Worm (Caenorhabditis elegans): ENCODE measurements around the gene nex-3.

The nex-3 gene

ce11 chrIII:4412108-4413009 lies 29.5 kb upstream of the nex-3 start (continued):
- TF ChIP-seq hlh-17 (GFP tag; optimal IDR thresholded peaks at IDR 0.05; ENCODE audit: borderline replicate concordance) (no peak), F16B12.6 (tag; optimal IDR thresholded peaks at IDR 0.05) (peak; percentile 19), snpc-4 (tag; optimal IDR thresholded peaks at IDR 0.05) (peak; percentile 31), ets-5 (GFP tag; IDR thresholded peaks at IDR 0.05) (no peak), lir-3 (tag; optimal IDR thresholded peaks at IDR 0.05; ENCODE audit: poor library complexity) (peak; percentile 5), nhr-90 (tag; optimal IDR thresholded peaks at IDR 0.05; ENCODE audit: poor library complexity) (peak; percentile 39), unc-62 (GFP tag; optimal IDR thresholded peaks at IDR 0.05) (no peak), mep-1 (tag; optimal IDR thresholded peaks at IDR 0.05) (no peak), lsy-2 (tag; optimal IDR thresholded peaks at IDR 0.05) (peak; percentile 27 to 52), fkh-8 (tag; optimal IDR thresholded peaks at IDR 0.05) (no peak), nhr-28 (tag; optimal IDR thresholded peaks at IDR 0.05) (no peak), efl-1 (optimal IDR thresholded peaks at IDR 0.05) (peak; percentile 26 to 33), efl-1 (GFP tag; optimal IDR thresholded peaks at IDR 0.05 in 1 of 2) (peak in 1 of 2 experiments; percentile 28), ceh-90 (tag; optimal IDR thresholded peaks at IDR 0.05) (no peak), dpl-1 (GFP tag; optimal IDR thresholded peaks at IDR 0.05) (peak; percentile 2 to 41 (median 4)), skn-1 (tag; optimal IDR thresholded peaks at IDR 0.05) (peak; percentile 10), C04F5.9 (tag; optimal IDR thresholded peaks at IDR 0.05) (no peak)

ce11 chrIII:4413099-4413498 lies 28.8 kb upstream of the nex-3 start, which contains the start of gene mpc-1:
TSS of gene mpc-1 (plus strand) at chrIII:4413457.
- no peak for TF ChIP-seq hlh-17 (GFP tag; optimal IDR thresholded peaks at IDR 0.05; ENCODE audit: borderline replicate concordance)
- TF ChIP-seq xbp-1 (tag; optimal IDR thresholded peaks at IDR 0.05), result no peak
- peak; percentile 53 for TF ChIP-seq pqm-1 (tag; optimal IDR thresholded peaks at IDR 0.05)
- no peak for TF ChIP-seq hpl-2 (GFP tag; optimal IDR thresholded peaks at IDR 0.05)
- no peak for TF ChIP-seq ceh-82 (tag; optimal IDR thresholded peaks at IDR 0.05)
- no peak for TF ChIP-seq ets-5 (GFP tag; IDR thresholded peaks at IDR 0.05)
- TF ChIP-seq tlp-1 (tag; optimal IDR thresholded peaks at IDR 0.05), result no peak
- TF ChIP-seq C34B4.2 (tag; optimal IDR thresholded peaks at IDR 0.05), result no peak
- TF ChIP-seq swsn-7 (tag; optimal IDR thresholded peaks at IDR 0.05), result no peak
- TF ChIP-seq isw-1 (GFP tag; IDR thresholded peaks at IDR 0.05), result no peak
- peak; percentile 44 for TF ChIP-seq blmp-1 (tag; optimal IDR thresholded peaks at IDR 0.05)
- no peak for TF ChIP-seq ama-1 (optimal IDR thresholded peaks at IDR 0.05)
- TF ChIP-seq snu-23 (GFP tag; optimal IDR thresholded peaks at IDR 0.05), result peak; percentile 18
- no peak for TF ChIP-seq C04F5.9 (tag; optimal IDR thresholded peaks at IDR 0.05)
- TF ChIP-seq unc-130 (tag; optimal IDR thresholded peaks at IDR 0.05), result no peak
- TF ChIP-seq ceh-90 (tag; optimal IDR thresholded peaks at IDR 0.05), result no peak
- TF ChIP-seq mef-2 (tag; optimal IDR thresholded peaks at IDR 0.05), result no peak
- no peak for TF ChIP-seq dpl-1 (GFP tag; optimal IDR thresholded peaks at IDR 0.05)
- TF ChIP-seq sox-4 (tag; optimal IDR thresholded peaks at IDR 0.05), result no peak
- TF ChIP-seq snpc-4 (tag; optimal IDR thresholded peaks at IDR 0.05), result no peak
- TF ChIP-seq dsc-1 (tag; optimal IDR thresholded peaks at IDR 0.05), result no peak
- no peak for TF ChIP-seq alr-1 (tag; optimal IDR thresholded peaks at IDR 0.05; ENCODE audit: borderline replicate concordance)
- TF ChIP-seq lin-39 (tag; optimal IDR thresholded peaks at IDR 0.05), result no peak
- TF ChIP-seq fos-1 (tag; optimal IDR thresholded peaks at IDR 0.05), result no peak
- TF ChIP-seq zip-4 (GFP tag; optimal IDR thresholded peaks at IDR 0.05), result no peak
- no peak for TF ChIP-seq pax-3 (tag; optimal IDR thresholded peaks at IDR 0.05)
- TF ChIP-seq skn-1 (tag; optimal IDR thresholded peaks at IDR 0.05), result peak; percentile 25
- TF ChIP-seq unc-30 (tag; optimal IDR thresholded peaks at IDR 0.05), result no peak
- TF ChIP-seq ceh-63 (GFP tag; optimal IDR thresholded peaks at IDR 0.05), result no peak
- TF ChIP-seq ztf-11 (tag; optimal IDR thresholded peaks at IDR 0.05), result no peak
- TF ChIP-seq unc-98 (GFP tag; IDR thresholded peaks at IDR 0.05), result no peak
- no peak for TF ChIP-seq fkh-8 (tag; optimal IDR thresholded peaks at IDR 0.05)
- no peak for TF ChIP-seq mep-1 (tag; optimal IDR thresholded peaks at IDR 0.05)
- no peak for TF ChIP-seq sup-37 (GFP tag; optimal IDR thresholded peaks at IDR 0.05)
- no peak for TF ChIP-seq Y116A8C.19 (tag; optimal IDR thresholded peaks at IDR 0.05; ENCODE audit: borderline replicate concordance)
- TF ChIP-seq mdl-1 (tag; optimal IDR thresholded peaks at IDR 0.05), result no peak
- TF ChIP-seq efl-3 (GFP tag; optimal IDR thresholded peaks at IDR 0.05), result no peak
- no peak for TF ChIP-seq zag-1 (tag; optimal IDR thresholded peaks at IDR 0.05)
- TF ChIP-seq grh-1 (GFP tag; IDR thresholded peaks at IDR 0.05), result no peak
- no peak for TF ChIP-seq irx-1 (tag; optimal IDR thresholded peaks at IDR 0.05)
- TF ChIP-seq mab-9 (GFP tag; IDR thresholded peaks at IDR 0.05), result no peak

Data from whole organism, L1 larva.